Worm (Caenorhabditis elegans) whole organism, L3 larva: ENCODE data around the gene B0393.9.

Source experiments
- R02D3.7 ChIP-seq: fragments of 150-350 bp; optimal IDR thresholded peaks from 2 replicates; lab custom pipeline; 2014; ENCODE audit warnings: missing biosample characterization, missing genetic modification characterization
- ZK546.5 ChIP-seq: sonication (generic microtip); optimal IDR thresholded peaks from 2 replicates; lab custom pipeline; 2017; ENCODE audit warnings: missing biosample characterization, missing genetic modification characterization
- aly-2 ChIP-seq: fragments of 150-350 bp; optimal IDR thresholded peaks from 2 replicates; lab custom pipeline; 2014; ENCODE audit warnings: missing biosample characterization, missing genetic modification characterization
- ama-1 ChIP-seq: fragments of 150-350 bp; optimal IDR thresholded peaks from 2 replicates; lab custom pipeline; 2018
- ceh-28 ChIP-seq: fragments of 150-350 bp; optimal IDR thresholded peaks from 2 replicates; lab custom pipeline; 2014; ENCODE audit warnings: missing biosample characterization, missing genetic modification reagents, missing genetic modification characterization
- egl-27 ChIP-seq: sonication (generic microtip); optimal IDR thresholded peaks from 4 replicates; lab custom pipeline; 2017; ENCODE audit warnings: missing biosample characterization, missing genetic modification reagents, missing genetic modification characterization
- egl-5 ChIP-seq: fragments of 150-350 bp; optimal IDR thresholded peaks from 2 replicates; lab custom pipeline; 2017; ENCODE audit warnings: missing biosample characterization, missing genetic modification reagents, missing genetic modification characterization, inconsistent platforms
- elt-1 ChIP-seq: fragments of 150-350 bp; optimal IDR thresholded peaks from 2 replicates; lab custom pipeline; 2014; ENCODE audit warnings: missing biosample characterization, missing genetic modification characterization
- elt-2 ChIP-seq: sonication (generic microtip); optimal IDR thresholded peaks from 2 replicates; lab custom pipeline; 2016; ENCODE audit warnings: missing genetic modification reagents, mild to moderate bottlenecking, missing genetic modification characterization, missing compliant biosample characterization
- elt-3 ChIP-seq, 3 experiments: fragments of 150-350 bp in 1 of 3; sonication (generic microtip) in 2 of 3; optimal IDR thresholded peaks; 2 replicates in 2 of 3; 4 replicates in 1 of 3; lab custom pipeline; 2014 to 2017; ENCODE audit warnings: missing biosample characterization in 3 of 3, missing genetic modification characterization in 3 of 3
- eor-1 ChIP-seq, 2 experiments: fragments of 150-350 bp; optimal IDR thresholded peaks; 2 replicates each; lab custom pipeline; 2014 to 2018; ENCODE audit warnings: missing biosample characterization in 2 of 2, missing genetic modification characterization in 2 of 2
- fkh-10 ChIP-seq: sonication (generic microtip); optimal IDR thresholded peaks from 2 replicates; lab custom pipeline; 2017; ENCODE audit warnings: missing biosample characterization, missing genetic modification reagents, missing genetic modification characterization
- fkh-2 ChIP-seq: fragments of 150-350 bp; optimal IDR thresholded peaks from 2 replicates; lab custom pipeline; 2014; ENCODE audit warnings: missing biosample characterization, missing genetic modification reagents, missing genetic modification characterization
- fos-1 ChIP-seq: fragments of 150-350 bp; optimal IDR thresholded peaks from 2 replicates; lab custom pipeline; 2014; ENCODE audit warnings: missing biosample characterization, missing genetic modification characterization
- hmg-11 ChIP-seq: sonication (generic microtip); optimal IDR thresholded peaks from 2 replicates; lab custom pipeline; 2016; ENCODE audit warnings: missing genetic modification characterization, missing compliant biosample characterization
- lin-15B ChIP-seq: fragments of 150-350 bp; optimal IDR thresholded peaks from 2 replicates; lab custom pipeline; 2014; ENCODE audit warnings: missing biosample characterization, missing genetic modification characterization
- lin-39 ChIP-seq: fragments of 150-350 bp; optimal IDR thresholded peaks from 2 replicates; lab custom pipeline; 2018; ENCODE audit warnings: missing biosample characterization, missing genetic modification reagents, missing genetic modification characterization
- lsy-12 ChIP-seq: sonication (generic microtip); optimal IDR thresholded peaks from 2 replicates; lab custom pipeline; 2016; ENCODE audit warnings: mild to moderate bottlenecking, missing genetic modification characterization, missing compliant biosample characterization
- mdl-1 ChIP-seq: fragments of 150-350 bp; optimal IDR thresholded peaks from 2 replicates; lab custom pipeline; 2014; ENCODE audit warnings: missing biosample characterization, missing genetic modification characterization
- mml-1 ChIP-seq: fragments of 150-350 bp; sonication (generic microtip); optimal IDR thresholded peaks from 3 replicates; lab custom pipeline; 2014; ENCODE audit warnings: missing biosample characterization, missing genetic modification characterization
- nhr-11 ChIP-seq: fragments of 150-350 bp; optimal IDR thresholded peaks from 2 replicates; lab custom pipeline; 2014; ENCODE audit warnings: missing biosample characterization, missing genetic modification characterization
- nhr-23 ChIP-seq: fragments of 150-350 bp; optimal IDR thresholded peaks from 2 replicates; lab custom pipeline; 2014; ENCODE audit warnings: missing biosample characterization, missing genetic modification reagents, missing genetic modification characterization
- nhr-28 ChIP-seq: fragments of 150-350 bp; optimal IDR thresholded peaks from 2 replicates; lab custom pipeline; 2014; ENCODE audit warnings: missing biosample characterization, missing genetic modification characterization
- nhr-43 ChIP-seq: sonication (generic microtip); optimal IDR thresholded peaks from 2 replicates; lab custom pipeline; 2016; ENCODE audit warnings: mild to moderate bottlenecking, missing genetic modification characterization, missing compliant biosample characterization; ENCODE audit not compliant: poor library complexity, severe bottlenecking
- nhr-67 ChIP-seq: fragments of 150-350 bp; optimal IDR thresholded peaks from 2 replicates; lab custom pipeline; 2014; ENCODE audit warnings: missing biosample characterization, missing genetic modification characterization
- nhr-77 ChIP-seq: fragments of 150-350 bp; optimal IDR thresholded peaks from 2 replicates; lab custom pipeline; 2014; ENCODE audit warnings: missing biosample characterization, missing genetic modification characterization
- skn-1 ChIP-seq: fragments of 150-350 bp; optimal IDR thresholded peaks from 2 replicates; lab custom pipeline; 2014; ENCODE audit warnings: missing biosample characterization, missing genetic modification characterization
- snpc-4 ChIP-seq: fragments of 150-350 bp; optimal IDR thresholded peaks from 2 replicates; lab custom pipeline; 2014; ENCODE audit warnings: missing biosample characterization, missing genetic modification characterization
- unc-39 ChIP-seq: sonication (generic microtip); optimal IDR thresholded peaks from 4 replicates; lab custom pipeline; 2017; ENCODE audit warnings: missing biosample characterization, missing genetic modification characterization
- unc-62 ChIP-seq: fragments of 150-350 bp; sonication (generic microtip); optimal IDR thresholded peaks from 4 replicates; lab custom pipeline; 2014; ENCODE audit warnings: missing biosample characterization, missing genetic modification reagents, missing genetic modification characterization
- ztf-11 ChIP-seq: fragments of 150-350 bp; optimal IDR thresholded peaks from 2 replicates; lab custom pipeline; 2014; ENCODE audit warnings: missing biosample characterization, missing genetic modification characterization
- ztf-4 ChIP-seq: fragments of 150-350 bp; optimal IDR thresholded peaks from 2 replicates; lab custom pipeline; 2014; ENCODE audit warnings: missing biosample characterization, missing genetic modification characterization

B0393.9 gene

ce11 chrIII:4767869-4768645 is 11.9 kb downstream of the B0393.9 start:
- TF ChIP-seq elt-2 (tag; lab: Kevin White, UChicago) = no peak
- no peak for TF ChIP-seq eor-1 (tag; optimal IDR thresholded peaks at IDR 0.05; lab: Kevin White, UChicago)
- TF ChIP-seq nhr-11 = no peak
- no peak for TF ChIP-seq nhr-28 (tag; lab: Kevin White, UChicago)
- no peak for TF ChIP-seq lin-15B (tag; lab: Kevin White, UChicago)
- no peak for TF ChIP-seq fos-1 (tag; lab: Kevin White, UChicago)
- no peak for TF ChIP-seq unc-39 (tag; lab: Kevin White, UChicago)
- TF ChIP-seq lin-39 (tag; lab: Kevin White, UChicago) = no peak
- no peak for TF ChIP-seq nhr-23 (tag; lab: Kevin White, UChicago)
- TF ChIP-seq mml-1 (tag; lab: Kevin White, UChicago) = no peak
- TF ChIP-seq elt-3 (tag; optimal IDR thresholded peaks at IDR 0.05; lab: Kevin White, UChicago) = no peak
- TF ChIP-seq egl-5 (tag; lab: Kevin White, UChicago) = no peak
- no peak for TF ChIP-seq nhr-77 (tag; lab: Kevin White, UChicago)
- TF ChIP-seq ztf-4 (tag; lab: Kevin White, UChicago) = no peak
- TF ChIP-seq fkh-10 = no peak

- TF ChIP-seq mdl-1 (tag; lab: Kevin White, UChicago) = no peak
These were observed 13.1 kb downstream of the B0393.9 start for ce11 chrIII:4766842-4767241.

ce11 chrIII:4765474-4765873 is 14.5 kb downstream of the B0393.9 start, which contains the start of gene B0393.5:
TSS of gene B0393.5 (plus strand) at chrIII:4765774.
- TF ChIP-seq aly-2 (tag; lab: Kevin White, UChicago) (no peak), hmg-11 (tag; lab: Kevin White, UChicago) (no peak), ama-1 (no peak), elt-2 (tag; lab: Kevin White, UChicago) (no peak), ZK546.5 (tag; lab: Kevin White, UChicago) (no peak), snpc-4 (no peak), elt-1 (no peak), fkh-2 (tag; lab: Kevin White, UChicago) (no peak), skn-1 (tag; lab: Kevin White, UChicago) (no peak), nhr-77 (tag; lab: Kevin White, UChicago) (no peak), egl-27 (no peak), nhr-43 (tag; lab: Kevin White, UChicago) (no peak), egl-5 (tag; lab: Kevin White, UChicago) (no peak)

- TF ChIP-seq nhr-67 (tag; lab: Kevin White, UChicago) = no peak
These were observed 16.4 kb downstream of the B0393.9 start, which contains the start of gene B0393.4 for ce11 chrIII:4763509-4763908. TSS of gene B0393.4 (minus strand) at chrIII:4763609.

ce11 chrIII:4762846-4763245 is 17.1 kb downstream of the B0393.9 start:
- TF ChIP-seq nhr-11 (no peak), egl-5 (tag; lab: Kevin White, UChicago) (no peak), unc-39 (tag; lab: Kevin White, UChicago) (no peak), elt-3 (tag; optimal IDR thresholded peaks at IDR 0.05; lab: Kevin White, UChicago) (no peak), egl-27 (no peak), elt-1 (no peak), unc-62 (GFP tag; lab: Kevin White, UChicago) (no peak), ztf-11 (tag; lab: Kevin White, UChicago) (no peak), R02D3.7 (no peak), ceh-28 (no peak), nhr-77 (tag; lab: Kevin White, UChicago) (no peak), nhr-23 (tag; lab: Kevin White, UChicago) (no peak), mdl-1 (tag; lab: Kevin White, UChicago) (no peak), lsy-12 (tag; lab: Kevin White, UChicago) (no peak), fkh-2 (tag; lab: Kevin White, UChicago) (no peak)
